Fruit fly (Drosophila melanogaster): Measurements from ENCODE around the gene CG14298.
A peak's percentile ranks its signal among the peaks of the same experiment; 100 is the strongest.

CG14298 gene

DNA sequence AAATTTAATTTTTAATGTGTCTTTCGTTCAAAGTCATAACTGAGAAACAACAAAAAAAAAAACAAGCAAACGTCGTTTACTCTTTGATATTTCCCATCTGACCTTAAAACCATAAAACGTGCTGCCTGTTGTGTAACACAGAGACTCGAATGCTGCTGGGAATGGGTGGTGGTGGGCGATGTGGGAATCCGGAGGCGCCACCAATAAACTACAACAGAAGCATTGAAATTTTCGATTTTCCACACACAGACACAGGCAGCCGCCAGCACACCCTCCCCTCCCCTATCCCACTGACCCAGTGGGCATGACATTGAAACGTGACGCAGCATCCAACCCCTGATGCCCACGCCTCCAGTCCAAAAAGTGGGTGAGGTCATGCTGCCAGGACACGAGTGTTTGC, 35.0 kb downstream of the CG14298 start (continued):
- TF ChIP-seq btn (GFP tag; optimal IDR thresholded peaks at IDR 0.05), result no peak
- TF ChIP-seq Vsx1 (GFP tag; optimal IDR thresholded peaks at IDR 0.05), result no peak
- no peak for TF ChIP-seq MESR4 (GFP tag; optimal IDR thresholded peaks at IDR 0.05)
- TF ChIP-seq oc (tag; optimal IDR thresholded peaks at IDR 0.05), result no peak
- peak; percentile 49 for TF ChIP-seq ftz-f1 (GFP tag; optimal IDR thresholded peaks at IDR 0.05)
- no peak for TF ChIP-seq cato (GFP tag; optimal IDR thresholded peaks at IDR 0.05; ENCODE audit: borderline replicate concordance)
- peak; percentile 13 for TF ChIP-seq Med (GFP tag)
- peak; percentile 49; the same call in 2 of the 3 replicates for TF ChIP-seq sr (GFP tag; IDR thresholded peaks at IDR 0.05)
- TF ChIP-seq CG11560 (tag; IDR thresholded peaks at IDR 0.05), result no peak
- 0 out of 2 replicates have a peak, but pooled peaks have one; percentile 7 for TF ChIP-seq Atf6 (GFP tag; IDR thresholded peaks at IDR 0.05)
- TF ChIP-seq emc (GFP tag; optimal IDR thresholded peaks at IDR 0.05), result no peak
- TF ChIP-seq croc (GFP tag; conservative IDR thresholded peaks at IDR 0.05), result no peak
- TF ChIP-seq nerfin-1 (tag; optimal IDR thresholded peaks at IDR 0.05), result peak; percentile 20
- no peak for TF ChIP-seq CG8290 (GFP tag; optimal IDR thresholded peaks at IDR 0.05)
- peak in 1 of 2 experiments; percentile 21 for TF ChIP-seq CG8290 (tag; optimal IDR thresholded peaks at IDR 0.05)
- peak; percentile 9; the same call in 1 of the 2 replicates for TF ChIP-seq ranshi (GFP tag; IDR thresholded peaks at IDR 0.05)
- TF ChIP-seq jumu (GFP tag; optimal IDR thresholded peaks at IDR 0.05), result no peak
- TF ChIP-seq CG6175 (GFP tag; IDR thresholded peaks at IDR 0.05), result peak; percentile 47; the same call in 1 of the 3 replicates
- no peak for TF ChIP-seq Gsc (GFP tag; IDR thresholded peaks at IDR 0.05)
- no peak for TF ChIP-seq Hsf (GFP tag; optimal IDR thresholded peaks at IDR 0.05)
- no peak for TF ChIP-seq sens-2 (GFP tag; IDR thresholded peaks at IDR 0.05)
- TF ChIP-seq CG9817 (tag; optimal IDR thresholded peaks at IDR 0.05), result no peak
- no peak for TF ChIP-seq CG4820 (GFP tag; optimal IDR thresholded peaks at IDR 0.05)
- 0 out of 2 replicates have a peak, but pooled peaks have one; percentile 12 for TF ChIP-seq E2f2 (GFP tag; IDR thresholded peaks at IDR 0.05)
- TF ChIP-seq Dek (tag; optimal IDR thresholded peaks at IDR 0.05), result no peak
- no peak for TF ChIP-seq CG3838 (GFP tag; optimal IDR thresholded peaks at IDR 0.05)
- TF ChIP-seq CG3065 (GFP tag; optimal IDR thresholded peaks at IDR 0.05), result no peak
- peak; percentile 11 for TF ChIP-seq abd-A (tag; optimal IDR thresholded peaks at IDR 0.05)
- no peak for TF ChIP-seq grau (tag; optimal IDR thresholded peaks at IDR 0.05)
- TF ChIP-seq CG12155 (GFP tag; optimal IDR thresholded peaks at IDR 0.05), result no peak
- peak; percentile 33; the same call in 1 of the 2 replicates for TF ChIP-seq ttk (GFP tag; IDR thresholded peaks at IDR 0.05)
- no peak for TF ChIP-seq jing (GFP tag; optimal IDR thresholded peaks at IDR 0.05)
- TF ChIP-seq BtbVII (GFP tag; optimal IDR thresholded peaks at IDR 0.05), result no peak
- TF ChIP-seq gcm (GFP tag; optimal IDR thresholded peaks at IDR 0.05), result no peak
- no peak for TF ChIP-seq bcd (GFP tag; optimal IDR thresholded peaks at IDR 0.05)
- peak; percentile 66; the same call in 2 of the 3 replicates for TF ChIP-seq CG11456 (GFP tag; IDR thresholded peaks at IDR 0.05)
- no peak for TF ChIP-seq CG9797 (GFP tag; optimal IDR thresholded peaks at IDR 0.05)
- no peak for TF ChIP-seq Oli (tag; optimal IDR thresholded peaks at IDR 0.05)
- no peak for TF ChIP-seq CG10366 (GFP tag; IDR thresholded peaks at IDR 0.05)
- TF ChIP-seq CG17612 (GFP tag; IDR thresholded peaks at IDR 0.05), result no peak
- no peak for TF ChIP-seq CTCF (GFP tag; optimal IDR thresholded peaks at IDR 0.05)
- no peak for TF ChIP-seq zfh1 (GFP tag; IDR thresholded peaks at IDR 0.05)
- TF ChIP-seq wor (GFP tag; IDR thresholded peaks at IDR 0.05), result no peak
- TF ChIP-seq Myb (GFP tag; optimal IDR thresholded peaks at IDR 0.05), result no peak
- TF ChIP-seq exex (tag; optimal IDR thresholded peaks at IDR 0.05), result no peak
- TF ChIP-seq Deaf1 (tag; optimal IDR thresholded peaks at IDR 0.05), result no peak
- no peak for TF ChIP-seq pros (GFP tag; optimal IDR thresholded peaks at IDR 0.05)
- TF ChIP-seq tx (GFP tag; optimal IDR thresholded peaks at IDR 0.05), result no peak
